Fruit fly (Drosophila melanogaster) whole organism, embryonic: Measurements from ENCODE around the gene Vps8.

Experiments
- Atf6 ChIP-seq: fragments of 200-800 bp; sonication (Bioruptor generic); IDR thresholded peaks from 2 replicates; pipeline ENCODE4 v1.3.6; 2022; ENCODE audit warnings: missing biosample characterization, missing genetic modification characterization
- CG10431 ChIP-seq: fragments of 200-800 bp; sonication (Bioruptor generic); optimal IDR thresholded peaks from 3 replicates; lab custom pipeline; 2018; ENCODE audit warnings: missing biosample characterization, mild to moderate bottlenecking, missing genetic modification characterization
- CG11247 ChIP-seq: fragments of 200-800 bp; sonication (Bioruptor generic); IDR thresholded peaks from 2 replicates; pipeline ENCODE4 v1.3.6; 2022; ENCODE audit warnings: missing biosample characterization, missing genetic modification characterization
- CG11456 ChIP-seq: fragments of 200-800 bp; sonication (Bioruptor generic); IDR thresholded peaks from 3 replicates; pipeline ENCODE4 v1.3.6; 2022; ENCODE audit warnings: missing biosample characterization, missing genetic modification characterization
- CG11504 ChIP-seq: fragments of 200-800 bp; sonication (Bioruptor generic); optimal IDR thresholded peaks from 3 replicates; lab custom pipeline; 2019; ENCODE audit warnings: missing biosample characterization, mild to moderate bottlenecking, missing genetic modification characterization, moderate library complexity
- CG13624 ChIP-seq: fragments of 200-800 bp; sonication (Bioruptor generic); optimal IDR thresholded peaks from 2 replicates; lab custom pipeline; 2016; ENCODE audit warnings: missing biosample characterization, missing genetic modification characterization
- CG13894 ChIP-seq: fragments of 200-800 bp; sonication (Bioruptor generic); optimal IDR thresholded peaks from 3 replicates; lab custom pipeline; 2018; ENCODE audit warnings: missing biosample characterization, mild to moderate bottlenecking, missing genetic modification characterization, moderate library complexity
- CG14050 ChIP-seq: fragments of 200-800 bp; sonication (Bioruptor generic); IDR thresholded peaks from 3 replicates; pipeline ENCODE4 v1.3.6; 2022; ENCODE audit warnings: missing biosample characterization, missing genetic modification characterization
- CG14860 ChIP-seq: fragments of 200-800 bp; sonication (Bioruptor generic); IDR thresholded peaks from 3 replicates; pipeline ENCODE4 v1.3.6; 2022; ENCODE audit warnings: missing biosample characterization, missing genetic modification characterization; ENCODE audit not compliant: partially characterized antibody
- CG15011 ChIP-seq: fragments of 200-800 bp; sonication (Bioruptor generic); optimal IDR thresholded peaks from 3 replicates; lab custom pipeline; 2018; ENCODE audit warnings: missing biosample characterization, mild to moderate bottlenecking, missing genetic modification characterization
- CG1529 ChIP-seq: fragments of 200-800 bp; sonication (Bioruptor generic); optimal IDR thresholded peaks from 3 replicates; lab custom pipeline; 2018; ENCODE audit warnings: missing biosample characterization, missing genetic modification characterization
- CG15514 ChIP-seq: fragments of 200-800 bp; sonication (Bioruptor generic); optimal IDR thresholded peaks from 3 replicates; lab custom pipeline; 2017; ENCODE audit warnings: missing biosample characterization, missing genetic modification characterization, mild to moderate bottlenecking, moderate library complexity, missing genetic modification reagents
- CG2199 ChIP-seq: fragments of 200-800 bp; sonication (Bioruptor generic); IDR thresholded peaks from 3 replicates; pipeline ENCODE4 v1.3.6; 2022; ENCODE audit warnings: missing biosample characterization, missing genetic modification characterization
- CG2202 ChIP-seq: fragments of 200-800 bp; sonication (Bioruptor generic); optimal IDR thresholded peaks from 2 replicates; lab custom pipeline; 2018; ENCODE audit warnings: missing biosample characterization, mild to moderate bottlenecking, missing genetic modification characterization
- CG2712 ChIP-seq: fragments of 200-800 bp; optimal IDR thresholded peaks from 3 replicates; lab custom pipeline; 2019; ENCODE audit warnings: missing biosample characterization, mild to moderate bottlenecking, missing genetic modification characterization, moderate library complexity
- CG3163 ChIP-seq: fragments of 200-800 bp; sonication (Bioruptor generic); optimal IDR thresholded peaks from 3 replicates; lab custom pipeline; 2016; ENCODE audit warnings: missing biosample characterization, missing genetic modification characterization
- CG33213 ChIP-seq: fragments of 200-800 bp; sonication (Bioruptor generic); optimal IDR thresholded peaks from 3 replicates; lab custom pipeline; 2016; ENCODE audit warnings: missing biosample characterization, missing genetic modification characterization
- CG4282 ChIP-seq: fragments of 200-800 bp; sonication (Bioruptor generic); optimal IDR thresholded peaks from 2 replicates; lab custom pipeline; 2016; ENCODE audit warnings: missing biosample characterization, missing genetic modification characterization
- CG6765 ChIP-seq: fragments of 200-800 bp; sonication (Bioruptor generic); optimal IDR thresholded peaks from 3 replicates; lab custom pipeline; 2017; ENCODE audit warnings: missing biosample characterization, mild to moderate bottlenecking, missing genetic modification characterization
- CHES-1-like ChIP-seq: fragments of 200-800 bp; sonication (Bioruptor generic); optimal IDR thresholded peaks from 2 replicates; lab custom pipeline; 2016; ENCODE audit warnings: missing biosample characterization, missing genetic modification characterization
- Doc2 ChIP-seq: fragments of 200-800 bp; sonication (Bioruptor generic); IDR thresholded peaks from 2 replicates; pipeline ENCODE4 v1.3.6; 2022; ENCODE audit warnings: missing biosample characterization, missing genetic modification characterization
- GATAe ChIP-seq: fragments of 200-800 bp; sonication (Bioruptor generic); conservative IDR thresholded peaks from 2 replicates; pipeline ENCODE4 v1.3.6; 2022; ENCODE audit warnings: missing biosample characterization, missing genetic modification characterization
- HmgZ ChIP-seq: fragments of 200-800 bp; sonication (Bioruptor generic); optimal IDR thresholded peaks from 2 replicates; lab custom pipeline; 2018; ENCODE audit warnings: missing biosample characterization, mild to moderate bottlenecking, missing genetic modification characterization
- Hmr ChIP-seq: fragments of 200-800 bp; sonication (Bioruptor generic); optimal IDR thresholded peaks from 3 replicates; lab custom pipeline; 2017; ENCODE audit warnings: mild to moderate bottlenecking, missing biosample characterization, missing genetic modification reagents, missing genetic modification characterization
- Med ChIP-seq: fragments of 200-800 bp; sonication (Bioruptor generic); peaks from one replicate; lab custom pipeline; 2016; ENCODE audit warnings: missing biosample characterization, missing genetic modification characterization, mild to moderate bottlenecking, inconsistent platforms, moderate library complexity
- Oaz ChIP-seq: fragments of 200-800 bp; sonication (Bioruptor generic); IDR thresholded peaks from 2 replicates; pipeline ENCODE4 v1.3.6; 2022; ENCODE audit warnings: missing biosample characterization, missing genetic modification characterization
- Ptx1 ChIP-seq: fragments of 200-800 bp; sonication (Bioruptor generic); IDR thresholded peaks from 2 replicates; pipeline ENCODE4 v1.3.6; 2022; ENCODE audit warnings: missing biosample characterization, missing genetic modification characterization
- Rfx ChIP-seq: fragments of 200-800 bp; sonication (Bioruptor generic); IDR thresholded peaks from 2 replicates; pipeline ENCODE4 v1.3.6; 2022; ENCODE audit warnings: missing biosample characterization, missing genetic modification characterization
- Sox102F ChIP-seq: fragments of 200-800 bp; sonication (Bioruptor generic); optimal IDR thresholded peaks from 2 replicates; lab custom pipeline; 2018; ENCODE audit warnings: missing biosample characterization, mild to moderate bottlenecking, missing genetic modification characterization, moderate library complexity
- Vsx1 ChIP-seq: fragments of 200-800 bp; sonication (Bioruptor generic); optimal IDR thresholded peaks from 2 replicates; lab custom pipeline; 2017; ENCODE audit warnings: missing biosample characterization, mild to moderate bottlenecking, missing genetic modification characterization, missing genetic modification reagents
- cwo ChIP-seq: fragments of 200-800 bp; sonication (Bioruptor generic); optimal IDR thresholded peaks from 3 replicates; lab custom pipeline; 2017; ENCODE audit warnings: missing biosample characterization, missing genetic modification characterization, mild to moderate bottlenecking, moderate library complexity, missing genetic modification reagents
- dan ChIP-seq: fragments of 200-800 bp; sonication (Bioruptor generic); IDR thresholded peaks from 2 replicates; pipeline ENCODE4 v1.3.6; 2022; ENCODE audit warnings: missing biosample characterization, missing genetic modification characterization
- danr ChIP-seq: fragments of 200-800 bp; sonication (Bioruptor generic); IDR thresholded peaks from 2 replicates; pipeline ENCODE4 v1.3.6; 2022; ENCODE audit warnings: missing biosample characterization, missing genetic modification characterization
- fd64A ChIP-seq: fragments of 200-800 bp; sonication (Bioruptor generic); optimal IDR thresholded peaks from 3 replicates; lab custom pipeline; 2018; ENCODE audit warnings: missing biosample characterization, mild to moderate bottlenecking, missing genetic modification characterization
- fru ChIP-seq: fragments of >200 bp; optimal IDR thresholded peaks from 2 replicates; lab custom pipeline; 2017
- ftz-f1 ChIP-seq: fragments of 200-800 bp; sonication (Bioruptor generic); optimal IDR thresholded peaks from 2 replicates; lab custom pipeline; 2016; ENCODE audit warnings: missing biosample characterization, missing genetic modification characterization
- gsb-n ChIP-seq: fragments of 200-800 bp; sonication (Bioruptor generic); optimal IDR thresholded peaks from 3 replicates; lab custom pipeline; 2018; ENCODE audit warnings: missing biosample characterization, mild to moderate bottlenecking, missing genetic modification characterization
- h ChIP-seq: fragments of >200 bp; optimal IDR thresholded peaks from 2 replicates; lab custom pipeline; 2017
- inv ChIP-seq: fragments of 200-800 bp; sonication (Bioruptor generic); IDR thresholded peaks from 2 replicates; pipeline ENCODE4 v1.3.6; 2022; ENCODE audit warnings: missing biosample characterization, missing genetic modification characterization; ENCODE audit not compliant: partially characterized antibody
- lab ChIP-seq: fragments of 200-800 bp; sonication (Bioruptor generic); optimal IDR thresholded peaks from 3 replicates; lab custom pipeline; 2017; ENCODE audit warnings: missing biosample characterization, missing genetic modification characterization, mild to moderate bottlenecking, moderate library complexity, missing genetic modification reagents
- mam ChIP-seq: fragments of 200-800 bp; sonication (Bioruptor generic); optimal IDR thresholded peaks from 3 replicates; lab custom pipeline; 2016; ENCODE audit warnings: missing biosample characterization, missing genetic modification characterization
- mirr ChIP-seq: fragments of 200-800 bp; sonication (Bioruptor generic); optimal IDR thresholded peaks from 3 replicates; lab custom pipeline; 2018; ENCODE audit warnings: missing biosample characterization, mild to moderate bottlenecking, missing genetic modification characterization
- mld ChIP-seq: fragments of 200-800 bp; sonication (Bioruptor generic); IDR thresholded peaks from 3 replicates; pipeline ENCODE4 v1.3.6; 2022; ENCODE audit warnings: missing biosample characterization, missing genetic modification characterization; ENCODE audit not compliant: partially characterized antibody
- nerfin-2 ChIP-seq: fragments of 200-800 bp; sonication (Bioruptor generic); IDR thresholded peaks from 2 replicates; pipeline ENCODE4 v1.3.6; 2022; ENCODE audit warnings: missing biosample characterization, missing genetic modification characterization; ENCODE audit not compliant: partially characterized antibody
- nmo ChIP-seq: fragments of 200-800 bp; sonication (Bioruptor generic); optimal IDR thresholded peaks from 2 replicates; lab custom pipeline; 2018; ENCODE audit warnings: missing biosample characterization, mild to moderate bottlenecking, missing genetic modification characterization, moderate library complexity
- otp ChIP-seq: fragments of 200-800 bp; sonication (Bioruptor generic); IDR thresholded peaks from 3 replicates; pipeline ENCODE4, ENCODE4 v1.3.6; 2022; ENCODE audit warnings: missing biosample characterization, missing genetic modification characterization
- pzg ChIP-seq: fragments of 200-800 bp; sonication (Bioruptor generic); optimal IDR thresholded peaks from 3 replicates; lab custom pipeline; 2018; ENCODE audit warnings: missing biosample characterization, mild to moderate bottlenecking, missing genetic modification characterization, moderate library complexity
- ro ChIP-seq: fragments of 200-800 bp; sonication (Bioruptor generic); IDR thresholded peaks from 2 replicates; pipeline ENCODE4 v1.3.6; 2022; ENCODE audit warnings: missing biosample characterization, missing genetic modification characterization
- stwl ChIP-seq: fragments of 200-800 bp; sonication (Bioruptor generic); optimal IDR thresholded peaks from 3 replicates; lab custom pipeline; 2018; ENCODE audit warnings: missing biosample characterization, mild to moderate bottlenecking, missing genetic modification characterization, moderate library complexity
- tx ChIP-seq: fragments of 200-800 bp; sonication (Bioruptor generic); optimal IDR thresholded peaks from 2 replicates; lab custom pipeline; 2016; ENCODE audit warnings: missing biosample characterization, missing genetic modification characterization
- vfl ChIP-seq: fragments of 200-800 bp; sonication (Bioruptor generic); optimal IDR thresholded peaks from 2 replicates; lab custom pipeline; 2016; ENCODE audit warnings: missing biosample characterization, missing genetic modification characterization

Vps8 gene

DNA sequence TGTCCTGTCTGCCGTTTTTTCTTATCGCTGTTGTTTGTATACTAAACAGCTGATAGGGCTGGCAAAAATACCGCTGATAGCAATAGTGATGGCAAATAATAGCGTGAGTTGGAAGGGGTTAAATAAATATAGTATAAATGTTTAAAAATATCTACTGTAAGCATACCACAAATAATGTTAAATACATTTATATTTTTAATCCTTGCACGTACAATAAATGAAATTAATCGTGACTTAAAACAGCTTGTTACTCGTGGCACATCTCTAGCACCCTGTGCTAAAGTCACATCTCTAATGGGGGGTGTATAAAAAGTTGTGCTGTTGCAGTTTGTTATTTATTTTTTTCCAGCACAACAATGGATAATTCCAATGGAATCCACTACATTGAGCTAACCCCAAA, 6.7 kb downstream of the Vps8 start, which contains the start of the genes CG10147 and Bulli (continued):
- peak; percentile 94 for TF ChIP-seq gsb-n (tag; lab: Kevin White, UChicago)
- peak; percentile 94 for TF ChIP-seq Hmr (GFP tag; lab: Kevin White, UChicago)
- TF ChIP-seq GATAe (GFP tag; lab: Robert Waterston, UW): peak; percentile 98
- TF ChIP-seq CHES-1-like (GFP tag; lab: Kevin White, UChicago): peak; percentile 92
- TF ChIP-seq Med: peak; percentile 99
- TF ChIP-seq Rfx: peak; percentile 99
- peak; percentile 99 for TF ChIP-seq CG11456 (GFP tag; lab: Robert Waterston, UW)
- peak; percentile 94 for TF ChIP-seq CG2202 (tag; lab: Kevin White, UChicago)
- peak; percentile 97 for TF ChIP-seq danr (GFP tag; lab: Robert Waterston, UW)
- peak; percentile 90 for TF ChIP-seq CG15011 (GFP tag; lab: Kevin White, UChicago)
- TF ChIP-seq Oaz (GFP tag; lab: Robert Waterston, UW): peak; percentile 94
- TF ChIP-seq CG14860 (GFP tag; lab: Robert Waterston, UW): peak; percentile 95
- TF ChIP-seq Ptx1 (GFP tag; lab: Robert Waterston, UW): peak; percentile 99
- TF ChIP-seq cwo: peak; percentile 90
- peak; percentile 94 for TF ChIP-seq tx (GFP tag; lab: Kevin White, UChicago)
- TF ChIP-seq nerfin-2 (GFP tag; lab: Robert Waterston, UW): peak; percentile 83
- peak; percentile 96 for TF ChIP-seq otp (GFP tag; lab: Robert Waterston, UW)
- TF ChIP-seq mirr: peak; percentile 91
- peak; percentile 98 for TF ChIP-seq CG2199 (GFP tag; lab: Robert Waterston, UW)
- TF ChIP-seq CG6765 (GFP tag; lab: Kevin White, UChicago): peak; percentile 90
- peak; percentile 96 for TF ChIP-seq ro
- peak; percentile 96 for TF ChIP-seq Atf6 (GFP tag; lab: Robert Waterston, UW)
- TF ChIP-seq Vsx1 (GFP tag; lab: Kevin White, UChicago): no peak
- TF ChIP-seq nmo: peak; percentile 99
- peak; percentile 72 for TF ChIP-seq CG3163 (GFP tag; lab: Kevin White, UChicago)
- peak; percentile 95 for TF ChIP-seq CG11504
- TF ChIP-seq dan (GFP tag; lab: Robert Waterston, UW): peak; percentile 97
- peak; percentile 79 for TF ChIP-seq ftz-f1 (GFP tag; lab: Kevin White, UChicago)
- TF ChIP-seq Sox102F (GFP tag; lab: Kevin White, UChicago): peak; percentile 98
- peak; percentile 81 for TF ChIP-seq fd64A
- peak; percentile 91 for TF ChIP-seq CG1529 (GFP tag; lab: Kevin White, UChicago)
- peak; percentile 91 for TF ChIP-seq stwl (tag; lab: Kevin White, UChicago)
- TF ChIP-seq CG14050 (GFP tag; lab: Robert Waterston, UW): peak; percentile 93
- peak; percentile 98 for TF ChIP-seq HmgZ
- peak; percentile 98 for TF ChIP-seq CG11247
- no peak for TF ChIP-seq fru (lab: Kevin White, UChicago)
- peak; percentile 94 for TF ChIP-seq CG13894 (tag; lab: Kevin White, UChicago)
- TF ChIP-seq CG2712 (tag; lab: Kevin White, UChicago): peak; percentile 99
- TF ChIP-seq lab (GFP tag; lab: Kevin White, UChicago): peak; percentile 97
- peak; percentile 93 for TF ChIP-seq CG13624 (GFP tag; lab: Kevin White, UChicago)
- TF ChIP-seq CG10431 (GFP tag; lab: Kevin White, UChicago): peak; percentile 80
- peak; percentile 97 for TF ChIP-seq mam
- TF ChIP-seq mld (GFP tag; lab: Robert Waterston, UW): peak; percentile 77
- TF ChIP-seq CG4282: peak; percentile 75
- peak; percentile 91 for TF ChIP-seq CG33213 (GFP tag; lab: Kevin White, UChicago)
- TF ChIP-seq CG15514 (GFP tag; lab: Kevin White, UChicago): peak; percentile 89
- TF ChIP-seq Doc2 (GFP tag; lab: Robert Waterston, UW): peak; percentile 94
- TF ChIP-seq h: no peak
- peak; percentile 89 for TF ChIP-seq vfl
- TF ChIP-seq pzg (GFP tag; lab: Kevin White, UChicago): peak; percentile 76
- peak; percentile 94 for TF ChIP-seq inv (GFP tag; lab: Robert Waterston, UW)
